Fruit fly (Drosophila melanogaster) whole organism, embryonic: ENCODE data around the gene Hr78.

Experiments used
- C15 ChIP-seq: fragments of 200-800 bp; sonication (Bioruptor generic); IDR thresholded peaks from 3 replicates; pipeline ENCODE4 v1.3.6; 2022; ENCODE audit warnings: missing biosample characterization, missing genetic modification characterization
- CG1024 ChIP-seq: fragments of 200-800 bp; sonication (Bioruptor generic); IDR thresholded peaks from 2 replicates; pipeline ENCODE4 v1.3.6; 2022; ENCODE audit warnings: missing biosample characterization, missing genetic modification characterization
- CG11085 ChIP-seq: fragments of 200-800 bp; sonication (Bioruptor generic); IDR thresholded peaks from 2 replicates; pipeline ENCODE4 v1.3.6; 2022; ENCODE audit warnings: missing biosample characterization, missing genetic modification characterization
- CG12155 ChIP-seq: fragments of 200-800 bp; sonication (Bioruptor generic); optimal IDR thresholded peaks from 3 replicates; lab custom pipeline; 2016; ENCODE audit warnings: missing biosample characterization, missing genetic modification characterization
- CG12659 ChIP-seq: fragments of 200-800 bp; sonication (Bioruptor generic); optimal IDR thresholded peaks from 3 replicates; lab custom pipeline; 2017; ENCODE audit warnings: mild to moderate bottlenecking, missing biosample characterization, missing genetic modification reagents, missing genetic modification characterization
- CG14710 ChIP-seq: fragments of 200-800 bp; sonication (Bioruptor generic); optimal IDR thresholded peaks from 3 replicates; lab custom pipeline; 2019; ENCODE audit warnings: missing biosample characterization, mild to moderate bottlenecking, missing genetic modification characterization, moderate library complexity
- CG1602 ChIP-seq: fragments of 200-800 bp; sonication (Bioruptor generic); optimal IDR thresholded peaks from 3 replicates; lab custom pipeline; 2016; ENCODE audit warnings: missing biosample characterization, missing genetic modification characterization
- CG18476 ChIP-seq: fragments of 200-800 bp; sonication (Bioruptor generic); optimal IDR thresholded peaks from 2 replicates; lab custom pipeline; 2016; ENCODE audit warnings: missing biosample characterization, mild to moderate bottlenecking, missing genetic modification characterization
- CG2120 ChIP-seq: fragments of 200-800 bp; sonication (Bioruptor generic); optimal IDR thresholded peaks from 3 replicates; lab custom pipeline; 2016; ENCODE audit warnings: missing biosample characterization, missing genetic modification characterization
- CG2712 ChIP-seq: fragments of 200-800 bp; optimal IDR thresholded peaks from 3 replicates; lab custom pipeline; 2019; ENCODE audit warnings: missing biosample characterization, mild to moderate bottlenecking, missing genetic modification characterization, moderate library complexity
- CG2875 ChIP-seq: fragments of 200-800 bp; sonication (Bioruptor generic); optimal IDR thresholded peaks from 2 replicates; lab custom pipeline; 2017; ENCODE audit warnings: missing biosample characterization, mild to moderate bottlenecking, missing genetic modification characterization, missing genetic modification reagents
- CG30431 ChIP-seq: fragments of 200-800 bp; sonication (Bioruptor generic); optimal IDR thresholded peaks from 2 replicates; lab custom pipeline; 2017; ENCODE audit warnings: missing biosample characterization, missing genetic modification characterization
- CG31441 ChIP-seq: fragments of 200-800 bp; sonication (Bioruptor generic); IDR thresholded peaks from 2 replicates; pipeline ENCODE4 v1.3.6; 2022; ENCODE audit warnings: missing biosample characterization, missing genetic modification characterization
- CG33213 ChIP-seq: fragments of 200-800 bp; sonication (Bioruptor generic); optimal IDR thresholded peaks from 3 replicates; lab custom pipeline; 2016; ENCODE audit warnings: missing biosample characterization, missing genetic modification characterization
- CG4617 ChIP-seq: fragments of 200-800 bp; sonication (Bioruptor generic); optimal IDR thresholded peaks from 3 replicates; lab custom pipeline; 2016; ENCODE audit warnings: missing biosample characterization, missing genetic modification characterization, borderline replicate concordance
- CG6683 ChIP-seq: fragments of 200-800 bp; sonication (Bioruptor generic); optimal IDR thresholded peaks from 2 replicates; lab custom pipeline; 2017; ENCODE audit warnings: missing biosample characterization, mild to moderate bottlenecking, missing genetic modification characterization, missing genetic modification reagents
- CG6813 ChIP-seq: fragments of 200-800 bp; sonication (Bioruptor generic); optimal IDR thresholded peaks from 2 replicates; lab custom pipeline; 2017; ENCODE audit warnings: missing biosample characterization, missing genetic modification characterization, mild to moderate bottlenecking, moderate library complexity, missing genetic modification reagents
- CG7372 ChIP-seq: fragments of 200-800 bp; sonication (Bioruptor generic); IDR thresholded peaks from 2 replicates; pipeline ENCODE4 v1.3.6; 2022; ENCODE audit warnings: missing biosample characterization, missing genetic modification characterization
- CG7839 ChIP-seq: fragments of 200-800 bp; sonication (Bioruptor generic); optimal IDR thresholded peaks from 3 replicates; lab custom pipeline; 2018; ENCODE audit warnings: missing biosample characterization, mild to moderate bottlenecking, missing genetic modification characterization, moderate library complexity
- CG9932 ChIP-seq: fragments of 200-800 bp; sonication (Bioruptor generic); IDR thresholded peaks from 2 replicates; pipeline ENCODE4 v1.3.6; 2022; ENCODE audit warnings: missing biosample characterization, missing genetic modification characterization
- D19A ChIP-seq: fragments of 200-800 bp; optimal IDR thresholded peaks from 3 replicates; lab custom pipeline; 2019; ENCODE audit warnings: missing biosample characterization, mild to moderate bottlenecking, missing genetic modification characterization, moderate library complexity
- D19B ChIP-seq: fragments of 200-800 bp; sonication (Bioruptor generic); optimal IDR thresholded peaks from 2 replicates; lab custom pipeline; 2017; ENCODE audit warnings: missing biosample characterization, mild to moderate bottlenecking, missing genetic modification characterization
- Dref ChIP-seq: fragments of 200-800 bp; sonication (Bioruptor generic); IDR thresholded peaks from 2 replicates; pipeline ENCODE4 v1.3.6; 2022; ENCODE audit warnings: missing biosample characterization, missing genetic modification characterization
- Eip74EF ChIP-seq, 2 experiments: fragments of 200-800 bp in 1 of 2; fragments of >200 bp in 1 of 2; sonication (Bioruptor generic) in 1 of 2; optimal IDR thresholded peaks; 2 replicates each; lab custom pipeline; 2017 to 2019; ENCODE audit warnings: missing biosample characterization in 2 of 2, missing genetic modification characterization in 2 of 2, mild to moderate bottlenecking in 1 of 2, moderate library complexity in 1 of 2
- Fer1 ChIP-seq: fragments of 200-800 bp; sonication (Bioruptor generic); optimal IDR thresholded peaks from 2 replicates; lab custom pipeline; 2017; ENCODE audit warnings: missing biosample characterization, mild to moderate bottlenecking, missing genetic modification characterization
- Fer2 ChIP-seq: fragments of 200-800 bp; sonication (Bioruptor generic); optimal IDR thresholded peaks from 2 replicates; lab custom pipeline; 2018; ENCODE audit warnings: missing biosample characterization, mild to moderate bottlenecking, missing genetic modification characterization, moderate library complexity
- HLHmδ ChIP-seq: fragments of 200-800 bp; sonication (Bioruptor generic); optimal IDR thresholded peaks from 2 replicates; lab custom pipeline; 2018; ENCODE audit warnings: missing biosample characterization, mild to moderate bottlenecking, missing genetic modification characterization, moderate library complexity
- Hr3 ChIP-seq: fragments of 200-800 bp; sonication (Bioruptor generic); optimal IDR thresholded peaks from 3 replicates; lab custom pipeline; 2016; ENCODE audit warnings: missing biosample characterization, missing genetic modification characterization
- Hr51 ChIP-seq, 2 experiments: fragments of 200-800 bp; sonication (Bioruptor generic); optimal IDR thresholded peaks; 2 replicates in 1 of 2; 3 replicates in 1 of 2; lab custom pipeline; 2016 to 2018; ENCODE audit warnings: missing biosample characterization in 2 of 2, missing genetic modification characterization in 2 of 2, mild to moderate bottlenecking in 1 of 2, moderate library complexity in 1 of 2
- Hr78 ChIP-seq, 2 experiments: fragments of 200-800 bp in 1 of 2; fragments of >200 bp in 1 of 2; sonication (Bioruptor generic) in 1 of 2; optimal IDR thresholded peaks; 2 replicates each; lab custom pipeline; 2017 to 2019; ENCODE audit warnings: missing biosample characterization in 2 of 2, missing genetic modification characterization in 2 of 2, mild to moderate bottlenecking in 1 of 2, moderate library complexity in 1 of 2
- Mrtf ChIP-seq: fragments of 200-800 bp; sonication (Bioruptor generic); IDR thresholded peaks from 3 replicates; pipeline ENCODE4 v1.3.6; 2022; ENCODE audit warnings: missing biosample characterization, missing genetic modification characterization
- NC2β ChIP-seq: fragments of 200-800 bp; sonication (Bioruptor generic); optimal IDR thresholded peaks from 2 replicates; lab custom pipeline; 2016; ENCODE audit warnings: missing biosample characterization, missing genetic modification characterization
- Optix ChIP-seq: fragments of 200-800 bp; sonication (Bioruptor generic); IDR thresholded peaks from 3 replicates; pipeline ENCODE4 v1.3.6; 2022; ENCODE audit warnings: missing biosample characterization, missing genetic modification characterization
- bsh ChIP-seq, 2 experiments: fragments of 200-800 bp; sonication (Bioruptor generic); optimal IDR thresholded peaks; 2 replicates each; lab custom pipeline; 2017 to 2018; ENCODE audit warnings: mild to moderate bottlenecking in 2 of 2, missing biosample characterization in 2 of 2, missing genetic modification characterization in 2 of 2, moderate library complexity in 1 of 2
- da ChIP-seq: fragments of 200-800 bp; sonication (Bioruptor generic); optimal IDR thresholded peaks from 2 replicates; lab custom pipeline; 2016; ENCODE audit warnings: missing biosample characterization, missing genetic modification characterization
- dmrt11E ChIP-seq: fragments of 200-800 bp; sonication (Bioruptor generic); optimal IDR thresholded peaks from 3 replicates; lab custom pipeline; 2018; ENCODE audit warnings: missing biosample characterization, mild to moderate bottlenecking, missing genetic modification characterization, moderate library complexity
- fd64A ChIP-seq: fragments of 200-800 bp; sonication (Bioruptor generic); optimal IDR thresholded peaks from 3 replicates; lab custom pipeline; 2018; ENCODE audit warnings: missing biosample characterization, mild to moderate bottlenecking, missing genetic modification characterization
- ftz-f1 ChIP-seq: fragments of 200-800 bp; sonication (Bioruptor generic); optimal IDR thresholded peaks from 2 replicates; lab custom pipeline; 2016; ENCODE audit warnings: missing biosample characterization, missing genetic modification characterization
- nau ChIP-seq: fragments of 200-800 bp; sonication (Bioruptor generic); optimal IDR thresholded peaks from 3 replicates; lab custom pipeline; 2017; ENCODE audit warnings: missing biosample characterization, mild to moderate bottlenecking, missing genetic modification characterization, missing genetic modification reagents
- nom ChIP-seq: fragments of 200-800 bp; sonication (Bioruptor generic); optimal IDR thresholded peaks from 2 replicates; lab custom pipeline; 2017; ENCODE audit warnings: missing biosample characterization, missing genetic modification characterization, mild to moderate bottlenecking, moderate library complexity, missing genetic modification reagents
- pnt ChIP-seq: fragments of 200-800 bp; sonication (Bioruptor generic); optimal IDR thresholded peaks from 3 replicates; lab custom pipeline; 2016; ENCODE audit warnings: missing biosample characterization, missing genetic modification characterization
- sens ChIP-seq: fragments of 200-800 bp; sonication (Bioruptor generic); peaks from one replicate; lab custom pipeline; 2016; ENCODE audit warnings: missing biosample characterization, missing genetic modification characterization
- sim ChIP-seq: fragments of 200-800 bp; sonication (Bioruptor generic); IDR thresholded peaks from 2 replicates; pipeline ENCODE4 v1.3.6; 2022; ENCODE audit warnings: missing biosample characterization, missing genetic modification characterization
- tgo ChIP-seq: fragments of 200-800 bp; sonication (Bioruptor generic); IDR thresholded peaks from 3 replicates; pipeline ENCODE4 v1.3.6; 2022; ENCODE audit warnings: missing biosample characterization, missing genetic modification characterization
- tio ChIP-seq: fragments of 200-800 bp; sonication (Bioruptor generic); optimal IDR thresholded peaks from 2 replicates; lab custom pipeline; 2017; ENCODE audit warnings: missing biosample characterization, missing genetic modification characterization, inconsistent platforms
- tup ChIP-seq: fragments of 200-800 bp; sonication (Bioruptor generic); optimal IDR thresholded peaks from 2 replicates; lab custom pipeline; 2016; ENCODE audit warnings: missing biosample characterization, mild to moderate bottlenecking, missing genetic modification characterization, moderate library complexity
- unc-4 ChIP-seq: fragments of 200-800 bp; sonication (Bioruptor generic); IDR thresholded peaks from 2 replicates; pipeline ENCODE4 v1.3.6; 2022; ENCODE audit warnings: missing biosample characterization, missing genetic modification characterization; ENCODE audit not compliant: partially characterized antibody
- vnd ChIP-seq: fragments of 200-800 bp; sonication (Bioruptor generic); IDR thresholded peaks from 3 replicates; pipeline ENCODE4 v1.3.6; 2022; ENCODE audit warnings: missing biosample characterization, missing genetic modification characterization; ENCODE audit not compliant: partially characterized antibody

Gene Hr78

DNA sequence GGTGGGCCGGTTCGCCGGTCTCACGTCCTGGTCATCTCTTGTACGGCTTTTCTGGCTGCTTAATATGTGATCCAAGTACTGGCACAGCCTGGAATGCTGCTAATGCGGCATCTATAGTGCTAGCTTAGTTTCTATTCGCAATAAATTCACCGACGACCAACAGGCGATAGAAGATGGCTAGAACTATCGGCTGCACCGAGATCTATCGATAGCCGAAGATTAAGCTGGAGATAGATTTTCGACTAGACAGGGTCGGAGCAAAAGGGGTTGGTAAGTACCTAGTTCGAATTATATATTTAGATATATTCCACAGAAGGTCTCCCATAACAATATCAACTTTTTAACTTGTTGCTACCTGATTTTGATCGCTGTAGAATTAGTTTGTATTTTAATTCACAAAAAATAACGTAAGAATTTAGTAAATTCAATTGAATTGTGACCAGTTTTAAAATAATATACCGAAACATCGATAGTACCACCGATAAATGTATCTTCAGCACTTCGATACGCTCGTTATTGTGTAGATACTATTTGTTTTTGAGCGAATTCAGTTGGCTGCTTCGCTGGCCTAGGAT lies 10.1 kb upstream of the Hr78 start, which contains the start of the genes Glg1 and M6 (continued):
- TF ChIP-seq Mrtf (GFP tag; lab: Robert Waterston, UW): peak; percentile 61; the same call in 2 of the 3 replicates
- no peak for TF ChIP-seq HLHmδ (GFP tag; lab: Kevin White, UChicago)
- TF ChIP-seq CG14710: peak; percentile 83
- TF ChIP-seq fd64A: no peak
- TF ChIP-seq sens (GFP tag; lab: Kevin White, UChicago): peak; percentile 95
- TF ChIP-seq nau: no peak
- TF ChIP-seq NC2β (GFP tag; lab: Kevin White, UChicago): peak; percentile 45
- TF ChIP-seq Dref: peak; percentile 89
- peak; percentile 51 for TF ChIP-seq dmrt11E (tag; lab: Kevin White, UChicago)
- no peak for TF ChIP-seq Eip74EF (GFP tag; optimal IDR thresholded peaks at IDR 0.05; lab: Kevin White, UChicago)
- peak in 1 of 2 experiments; percentile 49 for TF ChIP-seq bsh (GFP tag; optimal IDR thresholded peaks at IDR 0.05; lab: Kevin White, UChicago)
- no peak for TF ChIP-seq CG2875 (GFP tag; lab: Kevin White, UChicago)
- peak; percentile 54; the same call in 1 of the 2 replicates for TF ChIP-seq CG7372 (GFP tag; lab: Robert Waterston, UW)
- TF ChIP-seq C15 (GFP tag; lab: Robert Waterston, UW): 0 out of 3 replicates have a peak, but pooled peaks have one; percentile 29
- peak; percentile 93 for TF ChIP-seq unc-4 (GFP tag; lab: Robert Waterston, UW)
- no peak for TF ChIP-seq sim
- peak; percentile 51 for TF ChIP-seq D19A (tag; lab: Kevin White, UChicago)
- TF ChIP-seq vnd (GFP tag; lab: Robert Waterston, UW): peak; percentile 93
- TF ChIP-seq Optix (GFP tag; lab: Robert Waterston, UW): no peak
- TF ChIP-seq CG30431 (GFP tag; lab: Kevin White, UChicago): no peak
- no peak for TF ChIP-seq CG6813 (GFP tag; lab: Kevin White, UChicago)
- TF ChIP-seq Hr78 (GFP tag; optimal IDR thresholded peaks at IDR 0.05; lab: Kevin White, UChicago): peak in 1 of 2 experiments; percentile 40
- peak; percentile 52 for TF ChIP-seq tgo (GFP tag; lab: Robert Waterston, UW)
- peak; percentile 21 for TF ChIP-seq D19B (GFP tag; lab: Kevin White, UChicago)
- TF ChIP-seq CG9932 (GFP tag; lab: Robert Waterston, UW): peak; percentile 83
- peak; percentile 0 for TF ChIP-seq CG18476 (GFP tag; lab: Kevin White, UChicago)
- TF ChIP-seq CG4617 (GFP tag; lab: Kevin White, UChicago): peak; percentile 43
- TF ChIP-seq nom (GFP tag; lab: Kevin White, UChicago): no peak
- peak; percentile 86 for TF ChIP-seq CG12659 (GFP tag; lab: Kevin White, UChicago)
- TF ChIP-seq CG1602: peak; percentile 68
- TF ChIP-seq CG1024: peak; percentile 33; the same call in 1 of the 2 replicates
- peak; percentile 16 for TF ChIP-seq Fer2 (tag; lab: Kevin White, UChicago)
- TF ChIP-seq CG2120 (GFP tag; lab: Kevin White, UChicago): peak; percentile 89
- no peak; the same call in 1 of the 2 replicates for TF ChIP-seq CG31441 (GFP tag; lab: Robert Waterston, UW)
- peak; percentile 73 for TF ChIP-seq Fer1
- TF ChIP-seq CG12155 (GFP tag; lab: Kevin White, UChicago): peak; percentile 75
- TF ChIP-seq CG2712: peak; percentile 82
- peak; percentile 71 for TF ChIP-seq Hr3 (GFP tag; lab: Kevin White, UChicago)
- TF ChIP-seq CG33213 (GFP tag; lab: Kevin White, UChicago): peak; percentile 29
- peak; percentile 15 for TF ChIP-seq da (GFP tag; lab: Kevin White, UChicago)
- no peak for TF ChIP-seq tio (GFP tag; lab: Kevin White, UChicago)
- peak; percentile 55 to 62 for TF ChIP-seq Hr51 (GFP tag; optimal IDR thresholded peaks at IDR 0.05; lab: Kevin White, UChicago)
- peak; percentile 36; the same call in 1 of the 2 replicates for TF ChIP-seq CG11085 (GFP tag; lab: Robert Waterston, UW)
- peak; percentile 8 for TF ChIP-seq CG6683
- TF ChIP-seq pnt: peak; percentile 37
- peak; percentile 70 for TF ChIP-seq CG7839 (tag; lab: Kevin White, UChicago)
- peak; percentile 7 for TF ChIP-seq tup (GFP tag; lab: Kevin White, UChicago)
- TF ChIP-seq ftz-f1 (GFP tag; lab: Kevin White, UChicago): peak; percentile 12
